Fruit fly (Drosophila melanogaster) whole organism, prepupa: ENCODE results near the gene Yp3.

Experiments used
- Blimp-1 ChIP-seq: fragments of 200-800 bp; sonication (Bioruptor generic); optimal IDR thresholded peaks from 3 replicates; lab custom pipeline; 2017; ENCODE audit warnings: missing biosample characterization, missing genetic modification characterization, mild to moderate bottlenecking, moderate library complexity, missing genetic modification reagents
- CG10631 ChIP-seq: fragments of 200-800 bp; sonication (Bioruptor generic); optimal IDR thresholded peaks from 2 replicates; lab custom pipeline; 2016; ENCODE audit warnings: missing biosample characterization, missing genetic modification characterization
- CG11294 ChIP-seq: fragments of 200-800 bp; sonication (Bioruptor generic); IDR thresholded peaks from 2 replicates; pipeline ENCODE4 v1.3.6; 2022; ENCODE audit warnings: missing biosample characterization, missing genetic modification characterization
- CG11762 ChIP-seq: fragments of 200-800 bp; sonication (Bioruptor generic); optimal IDR thresholded peaks from 3 replicates; lab custom pipeline; 2016; ENCODE audit warnings: missing biosample characterization, missing genetic modification characterization; ENCODE audit not compliant: insufficient read depth
- CG31627 ChIP-seq: fragments of 200-800 bp; sonication (Bioruptor generic); optimal IDR thresholded peaks from 3 replicates; lab custom pipeline; 2016; ENCODE audit warnings: missing biosample characterization, missing genetic modification characterization
- CG34406 ChIP-seq: fragments of 200-800 bp; sonication (Bioruptor generic); optimal IDR thresholded peaks from 3 replicates; lab custom pipeline; 2016; ENCODE audit warnings: missing biosample characterization, missing genetic modification characterization
- CG3919 ChIP-seq: fragments of 200-800 bp; sonication (Bioruptor generic); optimal IDR thresholded peaks from 3 replicates; lab custom pipeline; 2016; ENCODE audit warnings: missing biosample characterization, missing genetic modification characterization
- CG6163 ChIP-seq: fragments of 200-800 bp; sonication (Bioruptor generic); IDR thresholded peaks from 3 replicates; pipeline ENCODE4 v1.3.6; 2022; ENCODE audit warnings: missing biosample characterization, missing genetic modification characterization
- CG6276 ChIP-seq: fragments of 200-800 bp; sonication (Bioruptor generic); optimal IDR thresholded peaks from 2 replicates; lab custom pipeline; 2017; ENCODE audit warnings: missing biosample characterization, mild to moderate bottlenecking, missing genetic modification characterization
- CG6792 ChIP-seq: fragments of 200-800 bp; sonication (Bioruptor generic); optimal IDR thresholded peaks from 3 replicates; lab custom pipeline; 2016; ENCODE audit warnings: missing biosample characterization, missing genetic modification characterization
- CG8119 ChIP-seq: fragments of 200-800 bp; sonication (Bioruptor generic); IDR thresholded peaks from 3 replicates; pipeline ENCODE4 v1.3.6; 2022; ENCODE audit warnings: missing biosample characterization, missing genetic modification characterization
- Eip75B ChIP-seq: fragments of 200-800 bp; sonication (Bioruptor generic); optimal IDR thresholded peaks from 3 replicates; lab custom pipeline; 2016; ENCODE audit warnings: missing biosample characterization, missing genetic modification characterization
- Eip78C ChIP-seq: fragments of 200-800 bp; sonication (Bioruptor generic); peaks from one replicate; lab custom pipeline; 2016; ENCODE audit warnings: missing biosample characterization, missing genetic modification characterization
- Eip93F ChIP-seq: fragments of 200-800 bp; sonication (Bioruptor generic); optimal IDR thresholded peaks from 2 replicates; lab custom pipeline; 2016; ENCODE audit warnings: missing biosample characterization, mild to moderate bottlenecking, missing genetic modification characterization
- Ets21C ChIP-seq: fragments of 200-800 bp; sonication (Bioruptor generic); optimal IDR thresholded peaks from 3 replicates; lab custom pipeline; 2016; ENCODE audit warnings: missing biosample characterization, missing genetic modification characterization
- Hr39 ChIP-seq: fragments of 200-800 bp; sonication (Bioruptor generic); optimal IDR thresholded peaks from 2 replicates; lab custom pipeline; 2016; ENCODE audit warnings: missing biosample characterization, missing genetic modification characterization
- Hr4 ChIP-seq: fragments of 200-800 bp; sonication (Bioruptor generic); optimal IDR thresholded peaks from 3 replicates; lab custom pipeline; 2016; ENCODE audit warnings: missing biosample characterization, missing genetic modification characterization
- Sox102F ChIP-seq: fragments of 200-800 bp; sonication (Bioruptor generic); optimal IDR thresholded peaks from 2 replicates; lab custom pipeline; 2016; ENCODE audit warnings: missing biosample characterization, mild to moderate bottlenecking, missing genetic modification characterization
- Sox14 ChIP-seq: fragments of 200-800 bp; sonication (Bioruptor generic); optimal IDR thresholded peaks from 3 replicates; lab custom pipeline; 2016; ENCODE audit warnings: missing biosample characterization, missing genetic modification characterization
- acj6 ChIP-seq: fragments of 200-800 bp; sonication (Bioruptor generic); optimal IDR thresholded peaks from 3 replicates; lab custom pipeline; 2016; ENCODE audit warnings: missing biosample characterization, missing genetic modification characterization
- cyc ChIP-seq: fragments of 200-800 bp; sonication (Bioruptor generic); optimal IDR thresholded peaks from 3 replicates; lab custom pipeline; 2016; ENCODE audit warnings: missing biosample characterization, missing genetic modification characterization
- dac ChIP-seq: fragments of 200-800 bp; sonication (Bioruptor generic); optimal IDR thresholded peaks from 2 replicates; lab custom pipeline; 2017; ENCODE audit warnings: missing biosample characterization, mild to moderate bottlenecking, missing genetic modification characterization
- eg ChIP-seq: fragments of 200-800 bp; sonication (Bioruptor generic); IDR thresholded peaks from 3 replicates; pipeline ENCODE4 v1.3.6; 2022; ENCODE audit warnings: missing biosample characterization, missing genetic modification characterization
- esn ChIP-seq: fragments of 200-800 bp; sonication (Bioruptor generic); optimal IDR thresholded peaks from 2 replicates; lab custom pipeline; 2016; ENCODE audit warnings: missing biosample characterization, mild to moderate bottlenecking, missing genetic modification characterization, moderate library complexity
- fkh ChIP-seq: fragments of 200-800 bp; sonication (Bioruptor generic); optimal IDR thresholded peaks from 3 replicates; lab custom pipeline; 2017; ENCODE audit warnings: missing biosample characterization, mild to moderate bottlenecking, missing genetic modification characterization, moderate library complexity
- lz ChIP-seq: fragments of 200-800 bp; sonication (Bioruptor generic); optimal IDR thresholded peaks from 3 replicates; lab custom pipeline; 2016; ENCODE audit warnings: missing biosample characterization, missing genetic modification characterization
- net ChIP-seq: fragments of 200-800 bp; sonication (Bioruptor generic); optimal IDR thresholded peaks from 3 replicates; lab custom pipeline; 2016; ENCODE audit warnings: missing biosample characterization, missing genetic modification characterization
- salr ChIP-seq, 2 experiments: fragments of 200-800 bp; sonication (Bioruptor generic); optimal IDR thresholded peaks; 3 replicates each; lab custom pipeline; 2016 to 2018; ENCODE audit warnings: missing biosample characterization in 2 of 2, missing genetic modification characterization in 2 of 2, mild to moderate bottlenecking in 1 of 2
- spab ChIP-seq: fragments of 200-800 bp; sonication (Bioruptor generic); optimal IDR thresholded peaks from 2 replicates; lab custom pipeline; 2017; ENCODE audit warnings: missing biosample characterization, mild to moderate bottlenecking, missing genetic modification characterization, missing genetic modification reagents
- ss ChIP-seq, 2 experiments: fragments of 200-800 bp; sonication (Bioruptor generic); optimal IDR thresholded peaks; 2 replicates in 1 of 2; 3 replicates in 1 of 2; lab custom pipeline; 2017 to 2018; ENCODE audit warnings: mild to moderate bottlenecking in 2 of 2, missing biosample characterization in 2 of 2, missing genetic modification characterization in 2 of 2, moderate library complexity in 1 of 2
- svp ChIP-seq: fragments of 200-800 bp; sonication (Bioruptor generic); peaks from one replicate; lab custom pipeline; 2016; ENCODE audit warnings: missing biosample characterization, missing genetic modification characterization

Gene Yp3

DNA sequence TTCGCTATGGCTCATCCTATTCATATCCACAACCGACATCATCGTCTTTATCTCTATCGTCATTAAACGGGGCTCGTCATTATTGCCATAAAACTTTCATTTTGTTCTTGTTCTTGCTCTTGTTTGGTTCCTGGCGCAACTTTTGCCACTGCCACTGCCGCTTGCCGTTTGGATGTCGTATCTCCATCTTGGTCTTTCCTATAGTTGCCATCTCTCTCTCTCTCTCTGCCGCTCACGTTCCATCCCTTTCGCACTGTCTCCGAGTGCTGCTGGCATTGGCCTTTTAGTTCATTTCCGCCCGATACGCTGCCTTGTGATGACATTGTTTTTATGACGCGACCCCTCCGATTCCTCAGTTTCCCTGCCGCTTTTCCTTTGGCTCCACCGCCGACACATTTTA is 33.1 kb downstream of the Yp3 start:
- peak; percentile 11 for TF ChIP-seq Eip78C (GFP tag; lab: Kevin White, UChicago)
- no peak for TF ChIP-seq CG6276 (GFP tag; lab: Kevin White, UChicago)
- no peak for TF ChIP-seq CG31627 (GFP tag; lab: Kevin White, UChicago)
- no peak for TF ChIP-seq spab
- no peak for TF ChIP-seq CG6792 (GFP tag; lab: Kevin White, UChicago)
- no peak for TF ChIP-seq Hr4 (GFP tag; lab: Kevin White, UChicago)
- TF ChIP-seq svp (GFP tag; lab: Kevin White, UChicago) = peak; percentile 17
- no peak for TF ChIP-seq Blimp-1 (GFP tag; lab: Kevin White, UChicago)

DNA sequence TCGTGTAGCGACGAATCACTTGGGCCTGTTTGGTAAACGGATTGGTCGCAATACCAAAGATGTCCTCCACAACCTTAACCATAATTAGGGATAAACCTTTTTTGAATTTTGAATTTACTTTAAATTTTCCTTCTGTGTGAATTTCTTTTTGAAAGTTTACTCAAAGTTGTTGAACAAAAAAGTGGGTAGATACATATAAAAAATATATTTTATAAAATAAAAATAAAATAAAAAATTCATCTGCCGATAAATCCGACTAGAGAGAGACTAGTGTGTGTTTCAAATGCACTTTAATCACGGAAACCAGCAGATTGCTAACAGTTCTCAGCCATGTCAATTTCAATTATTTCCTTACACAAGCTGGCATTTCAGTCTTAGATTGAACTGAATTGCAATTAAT is 38.2 kb downstream of the Yp3 start, which contains the start of gene CG10996:
Gene CG10996, minus strand, starts transcription at position 101 of the 400 bp plus-strand sequence.
- no peak for TF ChIP-seq ss (GFP tag; optimal IDR thresholded peaks at IDR 0.05; lab: Kevin White, UChicago)
- TF ChIP-seq salr (GFP tag; optimal IDR thresholded peaks at IDR 0.05; lab: Kevin White, UChicago) = no peak
- TF ChIP-seq, all 60 proteins: peak for 0

DNA sequence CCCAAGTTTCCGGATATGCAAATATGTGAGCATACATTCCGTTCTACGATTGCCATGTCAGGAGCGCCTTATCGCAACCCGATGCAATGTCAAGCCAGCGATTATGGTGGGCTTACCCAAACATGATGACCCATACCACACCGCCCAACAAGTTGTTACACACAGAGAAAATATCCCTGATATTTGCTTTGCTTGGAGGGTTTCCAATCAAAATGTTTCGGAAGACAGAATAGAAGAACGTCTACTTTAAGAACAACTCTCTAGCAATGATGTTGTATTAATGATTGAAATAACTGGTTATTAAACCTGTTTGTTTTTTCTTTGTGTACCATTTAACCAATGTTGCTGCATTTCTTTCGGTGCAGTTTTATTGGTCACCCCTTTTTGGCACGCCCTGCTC is 41.3 kb downstream of the Yp3 start:
- peak; percentile 22 for TF ChIP-seq Sox102F (GFP tag; lab: Kevin White, UChicago)
- TF ChIP-seq CG31627 (GFP tag; lab: Kevin White, UChicago) = peak; percentile 24
- peak; percentile 71 for TF ChIP-seq svp (GFP tag; lab: Kevin White, UChicago)
- no peak for TF ChIP-seq dac
- TF ChIP-seq acj6 (GFP tag; lab: Kevin White, UChicago) = peak; percentile 11
- peak; percentile 26 for TF ChIP-seq cyc (GFP tag; lab: Kevin White, UChicago)
- TF ChIP-seq lz (GFP tag; lab: Kevin White, UChicago) = peak; percentile 14
- peak; percentile 6 for TF ChIP-seq CG10631
- TF ChIP-seq CG6792 (GFP tag; lab: Kevin White, UChicago) = peak; percentile 4
- TF ChIP-seq CG8119 (GFP tag; lab: Robert Waterston, UW) = no peak
- TF ChIP-seq eg (GFP tag; lab: Robert Waterston, UW) = no peak
- TF ChIP-seq Eip93F (GFP tag; lab: Kevin White, UChicago) = no peak
- peak; percentile 24 for TF ChIP-seq Hr39 (GFP tag; lab: Kevin White, UChicago)
- TF ChIP-seq CG11294 (GFP tag; lab: Robert Waterston, UW) = no peak
- no peak for TF ChIP-seq CG3919 (GFP tag; lab: Kevin White, UChicago)
- TF ChIP-seq CG34406 = peak; percentile 6
- peak; percentile 7 for TF ChIP-seq Ets21C (GFP tag; lab: Kevin White, UChicago)
- TF ChIP-seq Eip78C (GFP tag; lab: Kevin White, UChicago) = peak; percentile 63
- TF ChIP-seq net (GFP tag; lab: Kevin White, UChicago) = peak; percentile 12
- TF ChIP-seq Sox14 (GFP tag; lab: Kevin White, UChicago) = peak; percentile 12
- peak; percentile 40 for TF ChIP-seq esn (GFP tag; lab: Kevin White, UChicago)

DNA sequence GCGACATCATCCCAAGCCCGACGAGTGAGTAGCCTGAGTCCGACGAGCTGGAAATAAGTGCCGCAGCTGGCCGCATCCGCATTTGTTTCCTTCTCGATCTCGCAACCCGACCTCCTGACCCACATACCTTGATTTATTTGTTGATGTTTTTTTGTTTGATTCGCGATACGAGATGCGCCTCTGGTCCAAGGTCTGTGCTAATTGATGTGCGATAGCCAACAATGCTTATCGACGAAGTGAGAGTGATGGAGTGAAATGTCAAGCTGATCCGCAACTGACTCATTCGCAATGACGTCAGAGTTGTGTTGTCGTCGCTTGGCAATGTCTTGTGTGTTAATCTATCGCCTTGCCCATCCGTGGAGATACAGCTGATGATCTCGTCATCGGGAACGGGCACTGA is 45.1 kb downstream of the Yp3 start:
- TF ChIP-seq CG6163 (GFP tag; lab: Robert Waterston, UW) (no peak), svp (GFP tag; lab: Kevin White, UChicago) (peak; percentile 95), Eip75B (GFP tag; lab: Kevin White, UChicago) (no peak), CG11762 (GFP tag; lab: Kevin White, UChicago) (no peak), CG31627 (GFP tag; lab: Kevin White, UChicago) (no peak)

DNA sequence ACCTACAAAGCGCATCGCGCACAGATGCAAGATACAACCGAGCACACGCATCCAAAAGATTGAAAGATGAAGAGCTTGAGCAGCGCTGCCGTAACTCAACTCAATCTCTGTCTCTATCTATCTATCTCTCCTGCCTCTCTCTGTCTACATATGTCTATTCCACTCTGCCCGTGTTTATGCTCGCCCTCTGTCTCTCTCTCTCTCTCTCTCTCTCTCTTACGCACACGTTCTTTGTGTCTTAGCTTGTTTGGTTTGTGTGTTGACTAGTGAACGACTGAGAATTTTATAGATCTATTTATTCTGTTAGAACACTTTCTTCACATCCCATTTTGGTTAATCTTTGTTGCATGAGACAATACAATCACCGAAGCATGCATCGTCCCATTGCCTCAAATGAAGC is 46.2 kb downstream of the Yp3 start:
- peak; percentile 83 for TF ChIP-seq fkh (GFP tag; lab: Kevin White, UChicago)
- no peak for TF ChIP-seq CG6276 (GFP tag; lab: Kevin White, UChicago)
